Worm (Caenorhabditis elegans): ENCODE results near the gene pmp-2.

Gene pmp-2

ce11 chrII:6935975-6936374 lies 48.4 kb upstream of the pmp-2 start:
- TF ChIP-seq ztf-11 (tag; optimal IDR thresholded peaks at IDR 0.05) (peak in 1 of 2 experiments; percentile 50), tbx-2 (tag; optimal IDR thresholded peaks at IDR 0.05) (peak; percentile 29), unc-86 (tag; optimal IDR thresholded peaks at IDR 0.05) (peak; percentile 36), hlh-4 (tag; optimal IDR thresholded peaks at IDR 0.05) (no peak), snu-23 (GFP tag; optimal IDR thresholded peaks at IDR 0.05) (no peak), mab-9 (GFP tag; IDR thresholded peaks at IDR 0.05) (no peak), alr-1 (tag; optimal IDR thresholded peaks at IDR 0.05; ENCODE audit: borderline replicate concordance) (no peak), fkh-8 (tag; optimal IDR thresholded peaks at IDR 0.05) (no peak), mef-2 (tag; optimal IDR thresholded peaks at IDR 0.05) (no peak), efl-1 (optimal IDR thresholded peaks at IDR 0.05) (no peak), efl-1 (GFP tag; optimal IDR thresholded peaks at IDR 0.05 in 1 of 2) (peak in 1 of 2 experiments; percentile 88), dsc-1 (tag; optimal IDR thresholded peaks at IDR 0.05) (peak; percentile 41), egl-13 (tag; optimal IDR thresholded peaks at IDR 0.05) (peak; percentile 19), nhr-12 (tag; optimal IDR thresholded peaks at IDR 0.05) (no peak)

- TF ChIP-seq unc-98 (GFP tag; IDR thresholded peaks at IDR 0.05) = no peak
- peak; percentile 5 for TF ChIP-seq lin-14 (GFP tag; optimal IDR thresholded peaks at IDR 0.05)
These were observed 47.1 kb upstream of the pmp-2 start for ce11 chrII:6934729-6935128.

- TF ChIP-seq efl-1 (optimal IDR thresholded peaks at IDR 0.05) (no peak), efl-1 (GFP tag; optimal IDR thresholded peaks at IDR 0.05 in 1 of 2) (peak in 1 of 2 experiments; percentile 11), nhr-85 (tag) (no peak), Y116A8C.19 (tag; optimal IDR thresholded peaks at IDR 0.05; ENCODE audit: borderline replicate concordance) (no peak), ceh-90 (tag; optimal IDR thresholded peaks at IDR 0.05) (no peak), nhr-237 (tag; optimal IDR thresholded peaks at IDR 0.05) (no peak), zag-1 (tag; optimal IDR thresholded peaks at IDR 0.05) (no peak), ces-1 (GFP tag; optimal IDR thresholded peaks at IDR 0.05) (no peak), snpc-4 (tag; optimal IDR thresholded peaks at IDR 0.05) (no peak)
These were observed 45.4 kb upstream of the pmp-2 start for ce11 chrII:6932978-6933377.

- TF ChIP-seq nhr-71 (tag; optimal IDR thresholded peaks at IDR 0.05) = peak; percentile 1
- peak; percentile 19 for TF ChIP-seq snpc-4 (tag; optimal IDR thresholded peaks at IDR 0.05)
- TF ChIP-seq lin-14 (GFP tag; optimal IDR thresholded peaks at IDR 0.05) = peak; percentile 17
- peak; percentile 7 for TF ChIP-seq mep-1 (tag; optimal IDR thresholded peaks at IDR 0.05)
- no peak for TF ChIP-seq blmp-1 (tag; optimal IDR thresholded peaks at IDR 0.05)
- TF ChIP-seq ceh-8 (GFP tag; optimal IDR thresholded peaks at IDR 0.05) = no peak
These were observed 42.5 kb upstream of the pmp-2 start for ce11 chrII:6930072-6930471.

ce11 chrII:6928416-6928815 lies 40.8 kb upstream of the pmp-2 start, which contains the start of gene flcn-1:
TSS of gene flcn-1 (plus strand) at chrII:6928763.
- TF ChIP-seq ets-5 (GFP tag; IDR thresholded peaks at IDR 0.05) (no peak), snpc-4 (tag; optimal IDR thresholded peaks at IDR 0.05) (peak; percentile 15), pax-3 (tag; optimal IDR thresholded peaks at IDR 0.05) (no peak), mab-9 (GFP tag; IDR thresholded peaks at IDR 0.05) (no peak), efl-3 (GFP tag; optimal IDR thresholded peaks at IDR 0.05) (no peak), elt-3 (tag; optimal IDR thresholded peaks at IDR 0.05) (no peak), irx-1 (tag; optimal IDR thresholded peaks at IDR 0.05) (peak; percentile 34), ces-1 (GFP tag; optimal IDR thresholded peaks at IDR 0.05) (no peak), skn-1 (tag; optimal IDR thresholded peaks at IDR 0.05) (no peak), vab-15 (tag; optimal IDR thresholded peaks at IDR 0.05) (no peak), nhr-47 (tag; optimal IDR thresholded peaks at IDR 0.05) (peak; percentile 67), lin-14 (GFP tag; optimal IDR thresholded peaks at IDR 0.05) (peak; percentile 85), grh-1 (GFP tag; IDR thresholded peaks at IDR 0.05) (no peak), hlh-4 (tag; optimal IDR thresholded peaks at IDR 0.05) (peak; percentile 45), zag-1 (tag; optimal IDR thresholded peaks at IDR 0.05) (no peak), nhr-12 (tag; optimal IDR thresholded peaks at IDR 0.05) (no peak), unc-130 (tag; optimal IDR thresholded peaks at IDR 0.05) (peak; percentile 20), tlp-1 (tag; optimal IDR thresholded peaks at IDR 0.05) (no peak), nhr-77 (tag; optimal IDR thresholded peaks at IDR 0.05) (no peak), C34B4.2 (tag; optimal IDR thresholded peaks at IDR 0.05) (no peak), dpl-1 (GFP tag; optimal IDR thresholded peaks at IDR 0.05) (peak in 2 of 3 experiments; percentile 10 to 37), egl-27 (tag; optimal IDR thresholded peaks at IDR 0.05) (no peak), hpl-2 (GFP tag; optimal IDR thresholded peaks at IDR 0.05) (no peak), nhr-90 (tag; optimal IDR thresholded peaks at IDR 0.05; ENCODE audit: poor library complexity) (peak; percentile 41), nhr-84 (tag; optimal IDR thresholded peaks at IDR 0.05) (no peak), lir-3 (tag; optimal IDR thresholded peaks at IDR 0.05; ENCODE audit: poor library complexity) (peak; percentile 9)
